Fruit fly (Drosophila melanogaster): ENCODE results near the gene Dab.

The Dab gene

DNA sequence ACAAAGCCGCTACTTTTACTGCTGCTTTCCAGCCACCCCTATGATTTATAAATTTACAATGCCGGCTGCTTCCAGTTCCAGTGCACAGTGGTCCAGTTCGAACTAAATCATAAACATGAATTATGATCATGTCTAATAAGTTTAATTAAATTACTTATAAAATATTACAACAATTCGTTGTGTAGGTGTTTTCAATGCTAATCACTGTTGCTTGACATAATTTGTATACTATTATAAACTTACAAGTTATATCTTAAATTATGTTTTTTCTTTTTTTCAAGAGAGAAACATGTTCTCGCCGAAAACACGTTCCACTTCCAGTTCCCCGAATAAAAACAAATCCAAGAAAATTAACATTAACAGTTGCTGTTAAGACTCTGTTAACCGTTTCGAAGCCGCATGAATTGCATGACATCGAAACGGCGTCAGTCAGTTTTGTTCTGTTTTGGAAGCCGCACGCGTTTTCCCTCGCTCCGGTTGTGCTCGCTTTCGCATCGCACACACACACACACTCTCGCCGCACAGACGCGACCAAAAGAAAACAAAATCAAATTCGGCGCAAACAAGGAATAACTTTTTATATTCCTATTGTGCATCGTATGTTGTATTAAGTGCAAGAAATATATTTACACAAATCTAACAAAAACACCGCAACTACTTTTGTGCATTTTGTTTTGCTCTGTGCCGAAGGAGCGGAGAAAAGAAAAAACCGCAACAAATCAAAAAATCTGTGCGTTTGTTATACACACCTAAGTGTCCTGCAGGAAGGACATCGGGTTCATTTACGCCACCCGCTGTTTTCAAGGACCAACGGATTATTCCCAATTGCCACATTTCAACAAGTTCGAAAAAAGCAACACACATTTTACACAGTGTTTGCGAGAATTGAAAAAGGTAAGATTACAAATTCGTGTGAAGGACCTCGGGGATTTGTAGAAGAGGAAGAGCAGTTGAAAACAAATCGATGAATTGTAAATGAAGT is 54.0 kb downstream of the Dab start, which contains the start of gene Nrt (continued):
- TF ChIP-seq CG10979 (tag; optimal IDR thresholded peaks at IDR 0.05) (peak; percentile 69), Sry-β (GFP tag; optimal IDR thresholded peaks at IDR 0.05) (no peak), D19B (GFP tag; optimal IDR thresholded peaks at IDR 0.05) (peak; percentile 17), btn (GFP tag; optimal IDR thresholded peaks at IDR 0.05) (no peak), Oli (tag; optimal IDR thresholded peaks at IDR 0.05) (peak; percentile 65), fu2 (GFP tag; optimal IDR thresholded peaks at IDR 0.05) (no peak), CG17829 (tag; optimal IDR thresholded peaks at IDR 0.05) (peak; percentile 67), esg (GFP tag; conservative IDR thresholded peaks at IDR 0.05) (0 out of 2 replicates have a peak, but pooled peaks have one; percentile 11), croc (GFP tag; conservative IDR thresholded peaks at IDR 0.05) (no peak), CG14014 (GFP tag; IDR thresholded peaks at IDR 0.05) (peak; percentile 53; the same call in 1 of the 2 replicates), Dref (GFP tag; IDR thresholded peaks at IDR 0.05) (no peak), Awh (GFP tag; IDR thresholded peaks at IDR 0.05) (peak; percentile 57; the same call in 1 of the 2 replicates), HLH3B (GFP tag; IDR thresholded peaks at IDR 0.05) (peak; percentile 60; the same call in 1 of the 2 replicates), yki (optimal IDR thresholded peaks at IDR 0.05) (no peak), Poxn (GFP tag; IDR thresholded peaks at IDR 0.05) (no peak), dysf (GFP tag; IDR thresholded peaks at IDR 0.05) (0 out of 3 replicates have a peak, but pooled peaks have one; percentile 43), CG6854 (GFP tag; optimal IDR thresholded peaks at IDR 0.05) (no peak), CG43689 (GFP tag; IDR thresholded peaks at IDR 0.05) (no peak), D19A (tag; optimal IDR thresholded peaks at IDR 0.05) (peak; percentile 58), CG17912 (GFP tag; optimal IDR thresholded peaks at IDR 0.05) (no peak), Atf3 (GFP tag; optimal IDR thresholded peaks at IDR 0.05) (no peak), MBD-R2 (GFP tag; IDR thresholded peaks at IDR 0.05) (peak; percentile 26; the same call in 1 of the 2 replicates), ssp (GFP tag; IDR thresholded peaks at IDR 0.05) (no peak), CG3838 (GFP tag; optimal IDR thresholded peaks at IDR 0.05) (no peak), wor (GFP tag; IDR thresholded peaks at IDR 0.05) (no peak), bsh (GFP tag; optimal IDR thresholded peaks at IDR 0.05) (peak; percentile 48 to 76), pho (GFP tag; optimal IDR thresholded peaks at IDR 0.05) (no peak), CG3163 (GFP tag; optimal IDR thresholded peaks at IDR 0.05) (peak; percentile 1), HLHmδ (GFP tag; optimal IDR thresholded peaks at IDR 0.05) (peak; percentile 55), CG4820 (GFP tag; optimal IDR thresholded peaks at IDR 0.05) (peak; percentile 8), ems (GFP tag; optimal IDR thresholded peaks at IDR 0.05) (no peak), Lhr (GFP tag; optimal IDR thresholded peaks at IDR 0.05) (no peak), zf30C (GFP tag; optimal IDR thresholded peaks at IDR 0.05) (peak; percentile 7), Sox102F (GFP tag; optimal IDR thresholded peaks at IDR 0.05) (peak; percentile 61), CG1529 (GFP tag; optimal IDR thresholded peaks at IDR 0.05) (peak; percentile 33), CG17802 (tag; optimal IDR thresholded peaks at IDR 0.05) (no peak), sug (tag; optimal IDR thresholded peaks at IDR 0.05) (peak; percentile 68), unpg (GFP tag; optimal IDR thresholded peaks at IDR 0.05) (peak; percentile 81), tx (GFP tag; optimal IDR thresholded peaks at IDR 0.05) (no peak), CG10209 (GFP tag; optimal IDR thresholded peaks at IDR 0.05) (peak; percentile 41), chm (GFP tag; IDR thresholded peaks at IDR 0.05) (peak; percentile 92), crc (GFP tag; optimal IDR thresholded peaks at IDR 0.05) (no peak), CG13775 (GFP tag; optimal IDR thresholded peaks at IDR 0.05) (peak; percentile 57), CG11085 (GFP tag; IDR thresholded peaks at IDR 0.05) (no peak), Hr51 (GFP tag; optimal IDR thresholded peaks at IDR 0.05) (peak in 1 of 2 experiments; percentile 84), CG15601 (tag; optimal IDR thresholded peaks at IDR 0.05) (peak; percentile 67), Fer3 (tag; optimal IDR thresholded peaks at IDR 0.05) (peak; percentile 19), Myb (GFP tag; optimal IDR thresholded peaks at IDR 0.05) (no peak), CG17385 (GFP tag; optimal IDR thresholded peaks at IDR 0.05) (peak; percentile 69)
